Worm (Caenorhabditis elegans) whole organism, L4/young adult: ENCODE data around the gene F33G12.6.

Experiments used
- W03F9.2 ChIP-seq: fragments of 150-350 bp; optimal IDR thresholded peaks from 2 replicates; lab custom pipeline; 2014; ENCODE audit warnings: missing biosample characterization, missing genetic modification characterization
- dao-5 ChIP-seq: sonication (generic microtip); optimal IDR thresholded peaks from 2 replicates; lab custom pipeline; 2016; ENCODE audit warnings: missing genotype, missing genetic modification characterization, moderate library complexity, missing compliant biosample characterization
- him-1 ChIP-seq: sonication (generic microtip); optimal IDR thresholded peaks from 2 replicates; lab custom pipeline; 2016; ENCODE audit warnings: missing genotype, missing genetic modification reagents, missing genetic modification characterization, missing compliant biosample characterization

Gene F33G12.6

ce11 chrII:5022381-5022855, 27.3 kb upstream of the F33G12.6 start, which contains the start of the genes nsy-1 and F59A6.13:
nsy-1 (plus strand) TSS chrII:5022757.
F59A6.13 (plus strand) TSS chrII:5022805.
- no peak for TF ChIP-seq dao-5 (tag; lab: Kevin White, UChicago)
- no peak for TF ChIP-seq him-1 (tag; lab: Kevin White, UChicago)
- no peak for TF ChIP-seq W03F9.2

- no peak for TF ChIP-seq him-1 (tag; lab: Kevin White, UChicago)
- no peak for TF ChIP-seq dao-5 (tag; lab: Kevin White, UChicago)
Measured at ce11 chrII:5027952-5028351, 21.8 kb upstream of the F33G12.6 start.

- TF ChIP-seq dao-5 (tag; lab: Kevin White, UChicago), result no peak
- no peak for TF ChIP-seq W03F9.2
- TF ChIP-seq him-1 (tag; lab: Kevin White, UChicago), result no peak
Measured at ce11 chrII:5031612-5032011, 18.1 kb upstream of the F33G12.6 start, which contains the start of gene wdr-83. wdr-83 (minus strand) TSS chrII:5031712.

- TF ChIP-seq him-1 (tag; lab: Kevin White, UChicago) (peak; percentile 54), dao-5 (tag; lab: Kevin White, UChicago) (peak; percentile 59), W03F9.2 (no peak)
Measured at ce11 chrII:5032669-5033068, 17.0 kb upstream of the F33G12.6 start.

- no peak for TF ChIP-seq him-1 (tag; lab: Kevin White, UChicago)
- no peak for TF ChIP-seq dao-5 (tag; lab: Kevin White, UChicago)
- TF ChIP-seq W03F9.2, result no peak
Measured at ce11 chrII:5033935-5034334, 15.8 kb upstream of the F33G12.6 start, which contains the start of gene F33G12.3. F33G12.3 (minus strand) TSS chrII:5034035.

ce11 chrII:5036128-5036527, 13.6 kb upstream of the F33G12.6 start, which contains the start of gene lrr-1:
lrr-1 (minus strand) TSS chrII:5036439.
- TF ChIP-seq him-1 (tag; lab: Kevin White, UChicago) (no peak), W03F9.2 (no peak), dao-5 (tag; lab: Kevin White, UChicago) (no peak)

ce11 chrII:5039912-5040311, 9.8 kb upstream of the F33G12.6 start, which contains the start of gene golg-2:
golg-2 (minus strand) TSS chrII:5040091.
- no peak for TF ChIP-seq dao-5 (tag; lab: Kevin White, UChicago)
- TF ChIP-seq him-1 (tag; lab: Kevin White, UChicago), result no peak
- TF ChIP-seq W03F9.2, result no peak

ce11 chrII:5040631-5041156, 9.0 kb upstream of the F33G12.6 start, which contains the start of gene F33G12.7:
F33G12.7 (minus strand) TSS chrII:5040681.
- TF ChIP-seq W03F9.2 (no peak), dao-5 (tag; lab: Kevin White, UChicago) (no peak), him-1 (tag; lab: Kevin White, UChicago) (no peak)

- TF ChIP-seq dao-5 (tag; lab: Kevin White, UChicago) (no peak), W03F9.2 (no peak), him-1 (tag; lab: Kevin White, UChicago) (no peak)
Measured at ce11 chrII:5042381-5042930, 7.3 kb upstream of the F33G12.6 start.

ce11 chrII:5046209-5047200, 3.2 kb upstream of the F33G12.6 start:
- no peak for TF ChIP-seq W03F9.2
- TF ChIP-seq dao-5 (tag; lab: Kevin White, UChicago), result no peak
- TF ChIP-seq him-1 (tag; lab: Kevin White, UChicago), result no peak

- TF ChIP-seq him-1 (tag; lab: Kevin White, UChicago) (no peak), W03F9.2 (no peak), dao-5 (tag; lab: Kevin White, UChicago) (no peak)
Measured at ce11 chrII:5047279-5047678, 2.4 kb upstream of the F33G12.6 start.

ce11 chrII:5048185-5048795, 1.4 kb upstream of the F33G12.6 start:
- TF ChIP-seq W03F9.2 (no peak), him-1 (tag; lab: Kevin White, UChicago) (no peak), dao-5 (tag; lab: Kevin White, UChicago) (no peak)

- no peak for TF ChIP-seq W03F9.2
- TF ChIP-seq dao-5 (tag; lab: Kevin White, UChicago), result no peak
- TF ChIP-seq him-1 (tag; lab: Kevin White, UChicago), result no peak
Measured at ce11 chrII:5049249-5049648, 466 bp upstream of the F33G12.6 start.
